Fruit fly (Drosophila melanogaster) whole organism, larva: ENCODE results near the gene Ac76E.

Experiments used
- noc ChIP-seq: fragments of 200-800 bp; sonication (Bioruptor generic); optimal IDR thresholded peaks from 3 replicates; lab custom pipeline; 2019; ENCODE audit warnings: missing biosample characterization, mild to moderate bottlenecking, missing genetic modification characterization, moderate library complexity

Ac76E gene

dm6 chr3L:19906148-19906752 lies 32.8 kb upstream of the Ac76E start:
- no peak for TF ChIP-seq noc (tag; lab: Kevin White, UChicago)

DNA sequence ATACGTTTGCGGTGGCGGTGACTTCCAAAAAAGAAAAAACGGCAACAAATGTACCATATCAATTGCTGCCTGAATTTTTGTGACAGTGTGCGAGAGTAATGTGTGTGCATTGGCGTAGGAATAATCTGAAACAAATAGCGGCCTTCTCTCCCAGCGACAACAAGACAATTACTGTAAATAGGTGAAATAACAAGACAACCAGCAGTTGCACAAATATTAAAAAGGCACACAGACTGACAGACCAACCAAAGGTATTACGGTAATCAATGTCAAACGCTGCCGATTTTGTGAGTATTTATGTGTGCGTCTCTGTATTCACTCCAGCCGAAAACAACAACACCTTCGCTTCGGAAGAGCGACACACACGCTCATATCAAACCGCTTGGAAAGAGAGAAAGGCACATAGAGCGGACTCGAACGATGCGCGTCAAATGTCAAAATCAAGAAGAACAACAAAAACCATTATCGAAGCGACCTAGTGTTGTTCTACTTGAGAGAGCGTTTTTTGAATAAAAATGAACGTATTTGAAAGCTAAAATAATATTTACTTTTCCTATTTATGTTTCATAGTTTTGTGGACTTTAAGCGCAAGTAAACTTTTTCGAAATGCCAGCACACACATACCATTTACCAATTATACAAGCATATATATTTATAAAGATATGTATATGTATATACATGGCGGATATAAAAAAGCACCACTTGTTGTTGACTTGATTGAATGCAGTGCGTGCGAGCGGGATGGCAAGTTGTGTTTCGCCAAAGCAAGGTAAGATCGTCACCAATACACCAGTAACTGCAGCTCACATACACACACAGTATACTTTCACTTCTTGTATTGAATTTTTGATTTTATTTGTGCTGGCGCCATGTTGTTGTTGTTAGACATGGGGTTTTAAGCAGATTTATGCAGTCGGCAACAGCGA lies 32.0 kb upstream of the Ac76E start:
- TF ChIP-seq noc (tag; lab: Kevin White, UChicago) = peak; percentile 35

DNA sequence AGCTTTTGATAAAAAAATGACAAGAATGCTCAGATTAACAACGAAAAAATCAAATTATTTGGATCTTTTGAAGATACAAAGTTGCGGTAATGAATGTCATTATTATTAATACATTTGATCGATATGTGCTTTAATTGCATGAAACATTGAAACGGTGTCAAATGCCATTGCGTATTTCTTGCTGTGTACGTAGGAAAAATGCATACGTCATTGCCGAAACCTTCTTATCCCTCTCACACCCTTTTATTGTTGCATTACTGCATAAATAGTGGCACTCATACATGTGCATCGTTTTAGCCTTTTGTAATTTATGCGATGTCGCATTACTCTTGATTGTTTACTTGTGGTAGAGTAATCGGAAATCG lies 31.4 kb upstream of the Ac76E start:
- no peak for TF ChIP-seq noc (tag; lab: Kevin White, UChicago)

DNA sequence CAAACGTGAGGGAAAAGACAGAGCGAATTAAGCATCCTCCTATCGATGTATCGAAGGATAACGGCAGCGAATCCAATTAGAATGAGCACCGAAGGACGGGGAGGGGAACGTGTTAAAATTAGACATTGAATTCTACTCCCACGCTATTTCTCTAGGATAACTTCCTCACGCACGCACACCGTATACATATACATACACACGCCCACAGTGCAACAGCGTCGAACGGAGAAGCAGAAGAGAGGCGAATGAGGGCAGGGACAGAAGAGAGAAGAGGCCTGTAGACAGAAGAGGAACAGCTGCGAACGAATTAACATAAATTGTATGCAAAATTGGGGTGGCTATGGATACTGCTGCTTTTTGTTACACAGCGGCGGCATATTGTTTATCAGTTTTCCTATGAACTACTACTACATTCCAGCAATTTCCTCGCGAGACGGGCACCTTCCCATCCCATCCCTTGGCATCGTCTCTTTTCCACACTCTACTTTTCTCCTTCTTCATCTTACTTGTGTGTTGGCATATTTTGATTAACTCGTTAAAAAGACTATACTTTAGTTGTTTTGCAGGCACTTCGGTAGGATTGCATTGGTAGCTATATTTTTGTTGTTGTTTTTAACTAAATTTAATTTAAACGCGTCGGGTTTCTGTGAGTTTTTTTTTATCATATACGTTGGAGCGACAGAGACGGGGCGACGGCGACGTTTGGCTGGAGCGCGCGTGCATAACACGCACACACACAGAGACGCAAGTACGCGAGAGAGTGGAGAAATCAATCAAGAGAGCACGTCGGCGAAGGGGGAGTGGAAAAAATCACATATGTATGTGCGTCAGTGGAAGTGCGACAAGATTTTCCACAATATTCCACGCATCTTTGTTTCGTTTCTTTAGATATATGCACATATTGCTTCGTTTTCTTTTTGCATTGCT lies 30.6 kb upstream of the Ac76E start:
- no peak for TF ChIP-seq noc (tag; lab: Kevin White, UChicago)

dm6 chr3L:19909234-19910053 lies 29.6 kb upstream of the Ac76E start:
- TF ChIP-seq noc (tag; lab: Kevin White, UChicago) = no peak

- no peak for TF ChIP-seq noc (tag; lab: Kevin White, UChicago)
These were observed 29.1 kb upstream of the Ac76E start, which contains the start of the genes Mi-2 and Prp3 for dm6 chr3L:19910054-19910414. Gene Mi-2 (minus strand): TSS chr3L:19910215. Gene Prp3 (plus strand): TSS chr3L:19910300.

DNA sequence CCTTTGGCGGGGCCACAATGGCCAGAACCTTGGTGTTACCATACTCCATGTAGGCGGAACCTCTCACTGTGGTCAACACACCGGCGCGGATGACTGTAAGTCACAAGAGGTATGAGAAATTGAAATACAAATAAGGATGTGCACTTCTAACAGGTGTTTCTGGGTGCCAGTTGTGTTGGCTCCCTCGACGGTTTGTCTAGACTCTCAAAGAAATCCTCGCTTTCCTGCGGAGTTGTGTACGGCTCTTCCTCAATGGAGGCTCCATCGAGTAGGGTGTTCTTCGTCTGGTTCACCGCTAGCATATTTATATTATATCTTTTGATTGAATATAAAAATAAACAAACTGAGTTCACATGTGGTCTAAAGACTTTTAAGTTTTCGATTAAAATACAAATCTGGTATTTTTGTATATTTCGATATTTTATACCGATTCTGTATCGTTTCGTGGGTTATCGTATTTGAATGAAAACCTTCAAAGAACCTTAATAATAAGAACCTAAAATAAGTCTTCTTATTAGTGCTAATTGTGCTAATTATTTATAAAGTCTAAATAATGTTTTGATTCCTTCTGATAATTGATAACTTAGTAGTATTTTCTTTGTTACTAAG lies 25.7 kb upstream of the Ac76E start, which contains the start of gene Mtr3:
Gene Mtr3 (minus strand): TSS at position 388 of the 609 bp plus-strand sequence.
- no peak for TF ChIP-seq noc (tag; lab: Kevin White, UChicago)

- no peak for TF ChIP-seq noc (tag; lab: Kevin White, UChicago)
These were observed 24.3 kb upstream of the Ac76E start, which contains the start of gene Rpn1 for dm6 chr3L:19914833-19915232. Gene Rpn1 (plus strand): TSS chr3L:19915051.

DNA sequence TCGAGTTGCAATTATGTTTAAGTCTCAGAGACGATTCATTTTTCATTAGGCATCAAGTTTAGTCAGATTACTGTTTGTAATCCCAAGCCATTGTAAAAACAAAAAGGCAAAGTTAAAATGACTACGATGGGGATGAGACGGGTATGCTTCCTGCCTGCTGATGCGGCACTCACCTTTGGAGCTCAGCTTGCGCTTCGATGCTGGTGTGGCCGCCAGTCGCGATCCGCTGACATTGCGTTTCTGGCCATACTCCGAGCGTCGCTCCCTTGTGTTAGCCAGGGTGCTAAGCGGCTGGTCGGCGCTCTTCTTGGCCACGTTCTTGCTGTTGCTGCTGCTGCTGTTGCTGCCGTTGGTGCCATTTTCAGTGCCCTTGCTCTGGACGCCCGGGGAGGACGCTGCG lies 19.1 kb upstream of the Ac76E start:
- TF ChIP-seq noc (tag; lab: Kevin White, UChicago) = no peak

dm6 chr3L:19922833-19923745 lies 16.0 kb upstream of the Ac76E start, which contains the start of gene Pfdn6:
Gene Pfdn6 (plus strand): TSS chr3L:19923671.
- TF ChIP-seq noc (tag; lab: Kevin White, UChicago) = no peak

DNA sequence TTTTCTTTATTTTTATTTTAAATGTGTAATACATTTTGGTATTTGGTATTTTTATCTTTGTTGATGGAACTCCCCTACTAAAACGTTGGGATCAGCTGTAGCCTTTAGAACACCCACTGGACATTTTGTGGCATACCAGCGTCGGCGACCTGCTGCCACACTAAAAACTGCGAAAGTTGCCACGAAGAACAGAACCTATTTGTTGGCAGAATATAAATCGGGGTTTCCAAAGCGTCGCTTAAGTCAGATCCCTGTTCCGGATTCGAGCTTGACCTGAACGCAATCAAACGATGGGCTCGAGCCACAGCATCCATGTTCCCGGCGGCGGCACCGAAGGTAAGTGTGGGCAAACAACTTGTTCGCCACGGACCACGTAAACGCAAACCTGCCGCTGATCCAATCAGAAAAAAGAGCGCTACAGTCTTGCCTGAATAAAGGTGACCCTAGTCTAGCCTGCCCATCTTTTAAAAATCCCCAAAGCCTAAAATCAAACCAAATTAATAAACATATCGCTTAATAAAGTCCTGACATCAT lies 14.2 kb upstream of the Ac76E start, which contains the start of gene Grasp65:
Gene Grasp65 (plus strand): TSS at position 173 of the 534 bp plus-strand sequence.
- peak; percentile 28 for TF ChIP-seq noc (tag; lab: Kevin White, UChicago)

DNA sequence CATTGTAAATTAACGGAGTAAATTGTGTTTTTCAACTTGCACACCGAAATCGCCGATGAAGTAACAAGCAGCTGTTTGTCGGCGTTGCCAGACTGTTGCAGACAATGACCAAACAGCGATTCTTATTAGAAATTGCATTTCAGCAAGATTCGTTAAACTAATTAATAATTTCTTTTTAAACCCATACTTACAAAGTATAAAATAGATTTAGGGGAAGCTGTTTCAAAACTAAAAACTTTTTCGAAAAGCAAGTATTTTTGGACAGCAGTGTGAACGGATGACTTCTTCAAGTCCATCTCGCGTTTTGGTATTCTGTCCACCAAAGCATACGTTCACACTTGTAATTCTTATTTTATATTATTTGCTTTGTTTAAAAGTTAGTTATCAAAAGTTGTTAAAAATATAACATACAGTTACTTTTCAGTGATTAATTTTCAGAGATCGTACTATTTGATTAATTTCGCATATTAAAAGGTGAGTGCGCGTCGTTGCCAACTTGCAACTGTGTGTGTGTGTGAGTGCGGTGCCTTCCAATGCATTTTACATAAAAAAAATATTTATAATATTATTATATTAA lies 10.6 kb upstream of the Ac76E start, which contains the start of the genes CG8004 and RhoGDI:
Gene CG8004 (minus strand): TSS at position 74 of the 577 bp plus-strand sequence.
Gene RhoGDI (plus strand): TSS at position 309 of the 577 bp plus-strand sequence.
- TF ChIP-seq noc (tag; lab: Kevin White, UChicago) = peak; percentile 16
